Worm (Caenorhabditis elegans) whole organism, L4 larva: ENCODE measurements around the gene eol-1.

Experiments used
- F10B5.3 ChIP-seq: sonication (generic microtip); optimal IDR thresholded peaks from 2 replicates; lab custom pipeline; 2016; ENCODE audit warnings: mild to moderate bottlenecking, missing genetic modification characterization, missing compliant biosample characterization
- F37D6.2 ChIP-seq: sonication (generic microtip); optimal IDR thresholded peaks from 2 replicates; lab custom pipeline; 2016; ENCODE audit warnings: mild to moderate bottlenecking, missing genetic modification characterization, missing compliant biosample characterization
- F49E8.2 ChIP-seq: sonication (generic microtip); optimal IDR thresholded peaks from 2 replicates; lab custom pipeline; 2016; ENCODE audit warnings: missing compliant biosample characterization, mild to moderate bottlenecking, missing genetic modification characterization, borderline replicate concordance
- R02D3.7 ChIP-seq: fragments of 150-350 bp; sonication (generic microtip); optimal IDR thresholded peaks from 3 replicates; lab custom pipeline; 2014; ENCODE audit warnings: missing biosample characterization, missing genetic modification characterization
- T20F7.1 ChIP-seq: fragments of 200-800 bp; sonication (Bioruptor generic); optimal IDR thresholded peaks from 2 replicates; lab custom pipeline; 2018; ENCODE audit warnings: mild to moderate bottlenecking, missing genetic modification characterization, missing compliant biosample characterization
- T26A8.4 ChIP-seq: fragments of 200-800 bp; sonication (Bioruptor generic); IDR thresholded peaks from 2 replicates; pipeline ENCODE4 v1.3.6; 2022; ENCODE audit warnings: missing genetic modification characterization, missing compliant biosample characterization
- ZK546.5 ChIP-seq, 2 experiments: sonication (generic microtip); optimal IDR thresholded peaks; 2 replicates each; lab custom pipeline; 2017; ENCODE audit warnings: missing biosample characterization in 2 of 2, missing genetic modification characterization in 2 of 2
- ama-1 ChIP-seq: fragments of 150-350 bp; optimal IDR thresholded peaks from 2 replicates; lab custom pipeline; 2014; ENCODE audit warnings: inconsistent platforms, mixed read lengths
- attf-4 ChIP-seq: sonication (generic microtip); optimal IDR thresholded peaks from 3 replicates; lab custom pipeline; 2017; ENCODE audit warnings: missing biosample characterization, missing genetic modification characterization
- ceh-28 ChIP-seq: fragments of 150-350 bp; optimal IDR thresholded peaks from 2 replicates; lab custom pipeline; 2014; ENCODE audit warnings: missing biosample characterization, missing genetic modification reagents, missing genetic modification characterization
- ceh-44 ChIP-seq: fragments of 200-800 bp; sonication (Bioruptor generic); IDR thresholded peaks from 2 replicates; pipeline ENCODE4 v1.3.6; 2022; ENCODE audit warnings: missing genetic modification reagents, missing genetic modification characterization, missing compliant biosample characterization
- ceh-62 ChIP-seq: sonication (generic microtip); optimal IDR thresholded peaks from 2 replicates; lab custom pipeline; 2017; ENCODE audit warnings: missing biosample characterization, missing genetic modification characterization
- ceh-82 ChIP-seq: sonication (generic microtip); optimal IDR thresholded peaks from 2 replicates; lab custom pipeline; 2017; ENCODE audit warnings: missing biosample characterization, missing genetic modification characterization
- ces-1 ChIP-seq: fragments of 150-350 bp; sonication (generic microtip); optimal IDR thresholded peaks from 4 replicates; lab custom pipeline; 2014; ENCODE audit warnings: missing biosample characterization, missing genetic modification reagents, missing genetic modification characterization
- cey-2 ChIP-seq: sonication (generic microtip); optimal IDR thresholded peaks from 3 replicates; lab custom pipeline; 2017; ENCODE audit warnings: missing genetic modification characterization, mild to moderate bottlenecking, missing compliant biosample characterization, antibody characterized with exemption, borderline replicate concordance; ENCODE audit not compliant: insufficient read depth
- ctbp-1 ChIP-seq: fragments of 200-800 bp; sonication (Bioruptor generic); IDR thresholded peaks from 2 replicates; pipeline ENCODE4 v1.3.6; 2022; ENCODE audit warnings: missing genetic modification reagents, missing genetic modification characterization, missing compliant biosample characterization
- daf-8 ChIP-seq: fragments of 200-800 bp; sonication (Bioruptor generic); IDR thresholded peaks from 2 replicates; pipeline ENCODE4 v1.3.6; 2022; ENCODE audit warnings: missing genetic modification characterization, missing compliant biosample characterization
- dmd-6 ChIP-seq: fragments of 200-800 bp; sonication (Bioruptor generic); IDR thresholded peaks from 2 replicates; pipeline ENCODE4 v1.3.6; 2022; ENCODE audit warnings: missing genetic modification reagents, missing genetic modification characterization, missing compliant biosample characterization
- dmd-8 ChIP-seq: fragments of 200-800 bp; sonication (Bioruptor generic); IDR thresholded peaks from 2 replicates; pipeline ENCODE4 v1.3.6; 2022; ENCODE audit warnings: missing genetic modification characterization, missing compliant biosample characterization
- dmd-9 ChIP-seq: fragments of 200-800 bp; sonication (Bioruptor generic); IDR thresholded peaks from 2 replicates; pipeline ENCODE4 v1.3.6; 2022; ENCODE audit warnings: missing genetic modification reagents, missing genetic modification characterization, missing compliant biosample characterization
- duxl-1 ChIP-seq: sonication (generic microtip); optimal IDR thresholded peaks from 2 replicates; lab custom pipeline; 2016; ENCODE audit warnings: mild to moderate bottlenecking, missing genetic modification characterization, moderate library complexity, missing compliant biosample characterization; ENCODE audit not compliant: poor library complexity
- dve-1 ChIP-seq: sonication (generic microtip); optimal IDR thresholded peaks from 2 replicates; lab custom pipeline; 2017; ENCODE audit warnings: antibody characterized with exemption, mild to moderate bottlenecking, missing genetic modification characterization, missing compliant biosample characterization; ENCODE audit not compliant: insufficient read depth
- egl-27 ChIP-seq: sonication (generic microtip); optimal IDR thresholded peaks from 3 replicates; lab custom pipeline; 2017; ENCODE audit warnings: missing biosample characterization, missing genetic modification reagents, missing genetic modification characterization
- egl-43 ChIP-seq: fragments of 200-800 bp; sonication (Bioruptor generic); IDR thresholded peaks from 2 replicates; pipeline ENCODE4 v1.3.6; 2022; ENCODE audit warnings: missing genetic modification reagents, missing genetic modification characterization, missing compliant biosample characterization
- gei-8 ChIP-seq: fragments of 200-800 bp; sonication (Bioruptor generic); optimal IDR thresholded peaks from 2 replicates; lab custom pipeline; 2018; ENCODE audit warnings: mild to moderate bottlenecking, missing genetic modification characterization, missing compliant biosample characterization
- lin-1 ChIP-seq: fragments of 200-800 bp; sonication (Bioruptor generic); IDR thresholded peaks from 2 replicates; pipeline ENCODE4 v1.3.6; 2022; ENCODE audit warnings: missing genetic modification reagents, missing genetic modification characterization, missing compliant biosample characterization
- lin-15B ChIP-seq: fragments of 150-350 bp; sonication (generic microtip); optimal IDR thresholded peaks from 3 replicates; lab custom pipeline; 2014; ENCODE audit warnings: missing biosample characterization, missing genetic modification characterization
- lin-38 ChIP-seq: fragments of 200-800 bp; sonication (Bioruptor generic); IDR thresholded peaks from 2 replicates; pipeline ENCODE4 v1.3.6; 2022; ENCODE audit warnings: missing genetic modification reagents, missing genetic modification characterization, missing compliant biosample characterization
- lsy-2 ChIP-seq, 2 experiments: fragments of 150-350 bp in 1 of 2; sonication (generic microtip) in 1 of 2; optimal IDR thresholded peaks; 2 replicates each; lab custom pipeline; 2014 to 2017; ENCODE audit warnings: missing biosample characterization in 2 of 2, missing genetic modification characterization in 2 of 2
- madf-9 ChIP-seq: fragments of 200-800 bp; sonication (Bioruptor generic); conservative IDR thresholded peaks from 2 replicates; pipeline ENCODE4 v1.3.6; 2022; ENCODE audit warnings: missing genetic modification reagents, missing genetic modification characterization, missing compliant biosample characterization
- mdl-1 ChIP-seq, 2 experiments: fragments of 150-350 bp in 1 of 2; sonication (generic microtip) in 1 of 2; optimal IDR thresholded peaks; 2 replicates each; lab custom pipeline; 2014 to 2017; ENCODE audit warnings: missing biosample characterization in 2 of 2, missing genetic modification characterization in 2 of 2
- mdt-29 ChIP-seq: fragments of 200-800 bp; sonication (Bioruptor generic); IDR thresholded peaks from 2 replicates; pipeline ENCODE4 v1.3.6; 2022; ENCODE audit warnings: missing genetic modification reagents, missing genetic modification characterization, missing compliant biosample characterization
- mep-1 ChIP-seq: fragments of 150-350 bp; sonication (generic microtip); optimal IDR thresholded peaks from 3 replicates; lab custom pipeline; 2014; ENCODE audit warnings: missing biosample characterization, missing genetic modification characterization
- nhr-237 ChIP-seq: sonication (generic microtip); optimal IDR thresholded peaks from 2 replicates; lab custom pipeline; 2017; ENCODE audit warnings: missing biosample characterization, missing genetic modification characterization
- nhr-6 ChIP-seq: fragments of 150-350 bp; optimal IDR thresholded peaks from 2 replicates; lab custom pipeline; 2014; ENCODE audit warnings: missing biosample characterization, missing genetic modification characterization
- rbr-2 ChIP-seq: sonication (generic microtip); optimal IDR thresholded peaks from 2 replicates; lab custom pipeline; 2016; ENCODE audit warnings: missing genotype, missing genetic modification characterization, missing compliant biosample characterization
- saeg-2 ChIP-seq: fragments of 200-800 bp; sonication (Bioruptor generic); IDR thresholded peaks from 2 replicates; pipeline ENCODE4 v1.3.6; 2022; ENCODE audit warnings: missing genetic modification reagents, missing genetic modification characterization, missing compliant biosample characterization
- set-16 ChIP-seq: fragments of 200-800 bp; sonication (Bioruptor generic); IDR thresholded peaks from 2 replicates; pipeline ENCODE4 v1.3.6; 2022; ENCODE audit warnings: missing genetic modification reagents, missing genetic modification characterization, missing compliant biosample characterization
- snpc-1.2 ChIP-seq: fragments of 200-800 bp; sonication (Bioruptor generic); IDR thresholded peaks from 2 replicates; pipeline ENCODE4 v1.3.6; 2022; ENCODE audit warnings: missing genetic modification reagents, missing genetic modification characterization, missing compliant biosample characterization
- vab-7 ChIP-seq: fragments of 200-800 bp; sonication (Bioruptor generic); IDR thresholded peaks from 2 replicates; pipeline ENCODE4 v1.3.6; 2022; ENCODE audit warnings: missing genetic modification reagents, missing genetic modification characterization, missing compliant biosample characterization
- zag-1 ChIP-seq: fragments of 150-350 bp; optimal IDR thresholded peaks from 2 replicates; lab custom pipeline; 2014; ENCODE audit warnings: missing biosample characterization, missing genetic modification characterization
- zfp-3 ChIP-seq: fragments of 200-800 bp; sonication (Bioruptor generic); conservative IDR thresholded peaks from 2 replicates; pipeline ENCODE4 v1.3.6; 2022; ENCODE audit warnings: missing genetic modification reagents, missing genetic modification characterization, missing compliant biosample characterization
- zip-11 ChIP-seq: fragments of 200-800 bp; sonication (Bioruptor generic); IDR thresholded peaks from 2 replicates; pipeline ENCODE4 v1.3.6; 2022; ENCODE audit warnings: missing genetic modification characterization, missing compliant biosample characterization
- ztf-11 ChIP-seq: fragments of 150-350 bp; optimal IDR thresholded peaks from 2 replicates; lab custom pipeline; 2014; ENCODE audit warnings: missing biosample characterization, missing genetic modification characterization

The eol-1 gene

ce11 chrV:14012002-14012554, 31.4 kb upstream of the eol-1 start, which contains the start of the genes ddx-17 and aip-1 (continued):
- no peak for TF ChIP-seq ceh-82
- no peak for TF ChIP-seq gei-8 (GFP tag; lab: Kevin White, UChicago)
- no peak for TF ChIP-seq ces-1 (GFP tag; lab: Kevin White, UChicago)
- 0 out of 2 replicates have a peak, but pooled peaks have one; percentile 57 for TF ChIP-seq T26A8.4 (GFP tag; lab: Robert Waterston, UW)
- no peak for TF ChIP-seq mdt-29 (GFP tag; lab: Robert Waterston, UW)
- TF ChIP-seq mep-1 (tag; lab: Kevin White, UChicago): peak; percentile 82
- TF ChIP-seq F10B5.3 (tag; lab: Kevin White, UChicago): no peak
- no peak for TF ChIP-seq dmd-9 (GFP tag; lab: Robert Waterston, UW)
- no peak for TF ChIP-seq ceh-62 (tag; lab: Kevin White, UChicago)
- no peak for TF ChIP-seq ctbp-1 (GFP tag; lab: Robert Waterston, UW)
- no peak for TF ChIP-seq saeg-2 (GFP tag; lab: Robert Waterston, UW)
- peak; percentile 73 for TF ChIP-seq lin-38 (GFP tag; lab: Robert Waterston, UW)
- TF ChIP-seq T20F7.1 (GFP tag; lab: Kevin White, UChicago): peak; percentile 72
- TF ChIP-seq F37D6.2 (tag; lab: Kevin White, UChicago): no peak
- peak; percentile 75 for TF ChIP-seq ama-1
- TF ChIP-seq dmd-6 (GFP tag; lab: Robert Waterston, UW): peak; percentile 65
- TF ChIP-seq attf-4 (tag; lab: Kevin White, UChicago): no peak
- TF ChIP-seq snpc-1.2 (GFP tag; lab: Robert Waterston, UW): no peak
- TF ChIP-seq madf-9 (GFP tag; lab: Robert Waterston, UW): no peak
- TF ChIP-seq nhr-6 (tag; lab: Kevin White, UChicago): peak; percentile 97
- TF ChIP-seq ceh-44 (GFP tag; lab: Robert Waterston, UW): no peak
- TF ChIP-seq zag-1 (tag; lab: Kevin White, UChicago): no peak
- TF ChIP-seq R02D3.7 (tag; lab: Kevin White, UChicago): no peak
- no peak for TF ChIP-seq lin-1 (GFP tag; lab: Robert Waterston, UW)
- TF ChIP-seq lsy-2 (tag; optimal IDR thresholded peaks at IDR 0.05; lab: Kevin White, UChicago): peak; percentile 8 to 87
- no peak for TF ChIP-seq nhr-237 (tag; lab: Kevin White, UChicago)
- TF ChIP-seq daf-8: no peak
- TF ChIP-seq zip-11 (GFP tag; lab: Robert Waterston, UW): no peak
- no peak for TF ChIP-seq dmd-8 (GFP tag; lab: Robert Waterston, UW)
- peak; percentile 57 for TF ChIP-seq rbr-2 (tag; lab: Kevin White, UChicago)
- TF ChIP-seq duxl-1 (tag; lab: Kevin White, UChicago): no peak

ce11 chrV:14011427-14011826, 30.7 kb upstream of the eol-1 start:
- TF ChIP-seq lin-15B (tag; lab: Kevin White, UChicago) (no peak), cey-2 (tag; lab: Kevin White, UChicago) (no peak), mdl-1 (tag; optimal IDR thresholded peaks at IDR 0.05; lab: Kevin White, UChicago) (no peak), vab-7 (GFP tag; lab: Robert Waterston, UW) (0 out of 2 replicates have a peak, but pooled peaks have one; percentile 6), dve-1 (tag; lab: Kevin White, UChicago) (no peak), egl-43 (GFP tag; lab: Robert Waterston, UW) (0 out of 2 replicates have a peak, but pooled peaks have one; percentile 40), duxl-1 (tag; lab: Kevin White, UChicago) (no peak), zfp-3 (GFP tag; lab: Robert Waterston, UW) (no peak), F49E8.2 (tag; lab: Kevin White, UChicago) (no peak), ztf-11 (no peak), ceh-28 (no peak), set-16 (GFP tag; lab: Robert Waterston, UW) (peak; percentile 96), saeg-2 (GFP tag; lab: Robert Waterston, UW) (0 out of 2 replicates have a peak, but pooled peaks have one; percentile 25), R02D3.7 (tag; lab: Kevin White, UChicago) (no peak), ZK546.5 (tag; optimal IDR thresholded peaks at IDR 0.05; lab: Kevin White, UChicago) (no peak), egl-27 (tag; lab: Kevin White, UChicago) (no peak), dmd-6 (GFP tag; lab: Robert Waterston, UW) (no peak)
